Worm (Caenorhabditis elegans) whole organism, L1 larva: Measurements from ENCODE around the gene let-716.
A peak's percentile ranks its signal among the peaks of the same experiment; 100 is the strongest.

Experiments
- C04F5.9 ChIP-seq: sonication (generic microtip); optimal IDR thresholded peaks from 2 replicates; lab custom pipeline; 2016; ENCODE audit warnings: missing genetic modification characterization, missing compliant biosample characterization
- C16A3.4 ChIP-seq: fragments of 150-350 bp; optimal IDR thresholded peaks from 2 replicates; lab custom pipeline; 2014; ENCODE audit warnings: missing biosample characterization, missing genetic modification characterization
- Y116A8C.19 ChIP-seq: sonication (generic microtip); optimal IDR thresholded peaks from 2 replicates; lab custom pipeline; 2016; ENCODE audit warnings: missing compliant biosample characterization, missing genetic modification characterization, borderline replicate concordance
- aha-1 ChIP-seq: fragments of 150-350 bp; optimal IDR thresholded peaks from 2 replicates; lab custom pipeline; 2014; ENCODE audit warnings: missing biosample characterization, missing genetic modification characterization
- alr-1 ChIP-seq: fragments of 200-800 bp; sonication (Bioruptor generic); optimal IDR thresholded peaks from 2 replicates; lab custom pipeline; 2018; ENCODE audit warnings: borderline replicate concordance, mild to moderate bottlenecking, missing genetic modification characterization, missing compliant biosample characterization
- aly-2 ChIP-seq: fragments of 150-350 bp; optimal IDR thresholded peaks from 2 replicates; lab custom pipeline; 2014; ENCODE audit warnings: missing biosample characterization, missing genetic modification characterization
- ama-1 ChIP-seq: fragments of 150-350 bp; optimal IDR thresholded peaks from 2 replicates; lab custom pipeline; 2014
- blmp-1 ChIP-seq: fragments of 150-350 bp; optimal IDR thresholded peaks from 2 replicates; lab custom pipeline; 2014; ENCODE audit warnings: missing biosample characterization, missing genetic modification characterization
- ceh-63 ChIP-seq: fragments of 200-800 bp; sonication (Bioruptor generic); optimal IDR thresholded peaks from 2 replicates; lab custom pipeline; 2018; ENCODE audit warnings: mild to moderate bottlenecking, missing genetic modification characterization, missing compliant biosample characterization
- ceh-8 ChIP-seq: fragments of 200-800 bp; sonication (Bioruptor generic); optimal IDR thresholded peaks from 2 replicates; lab custom pipeline; 2018; ENCODE audit warnings: mild to moderate bottlenecking, missing genetic modification characterization, moderate library complexity, missing compliant biosample characterization
- ceh-82 ChIP-seq, 3 experiments: fragments of 150-350 bp in 1 of 3; sonication (generic microtip) in 2 of 3; optimal IDR thresholded peaks; 2 replicates each; lab custom pipeline; 2014 to 2017; ENCODE audit warnings: missing biosample characterization in 3 of 3, missing genetic modification characterization in 3 of 3
- ceh-88 ChIP-seq: fragments of 200-800 bp; sonication (Bioruptor generic); IDR thresholded peaks from 2 replicates; pipeline ENCODE4 v1.3.6; 2022; ENCODE audit warnings: missing genetic modification characterization, missing compliant biosample characterization
- ceh-90 ChIP-seq: sonication (generic microtip); optimal IDR thresholded peaks from 2 replicates; lab custom pipeline; 2016; ENCODE audit warnings: missing genetic modification characterization, missing compliant biosample characterization
- dpl-1 ChIP-seq, 3 experiments: fragments of 150-350 bp in 2 of 3; sonication (generic microtip) in 1 of 3; optimal IDR thresholded peaks; 2 replicates each; lab custom pipeline; 2014 to 2017; ENCODE audit warnings: missing biosample characterization in 3 of 3, missing genetic modification characterization in 3 of 3, missing genetic modification reagents in 3 of 3
- egl-13 ChIP-seq: sonication (generic microtip); optimal IDR thresholded peaks from 2 replicates; lab custom pipeline; 2016; ENCODE audit warnings: missing genotype, missing genetic modification reagents, missing genetic modification characterization, missing compliant biosample characterization
- elt-2 ChIP-seq: sonication (generic microtip); optimal IDR thresholded peaks from 2 replicates; lab custom pipeline; 2016; ENCODE audit warnings: missing genetic modification characterization, mild to moderate bottlenecking, inconsistent platforms, missing compliant biosample characterization, missing genetic modification reagents
- fos-1 ChIP-seq: fragments of 150-350 bp; optimal IDR thresholded peaks from 2 replicates; lab custom pipeline; 2014; ENCODE audit warnings: missing biosample characterization, missing genetic modification characterization
- grh-1 ChIP-seq: fragments of 200-800 bp; sonication (Bioruptor generic); IDR thresholded peaks from 2 replicates; pipeline ENCODE4 v1.3.6; 2022; ENCODE audit warnings: missing genetic modification reagents, missing genetic modification characterization, missing compliant biosample characterization
- hlh-17 ChIP-seq: fragments of 200-800 bp; sonication (Bioruptor generic); optimal IDR thresholded peaks from 2 replicates; lab custom pipeline; 2018; ENCODE audit warnings: missing genetic modification characterization, mild to moderate bottlenecking, missing compliant biosample characterization, moderate library complexity, borderline replicate concordance
- hpl-2 ChIP-seq: fragments of 150-350 bp; optimal IDR thresholded peaks from 2 replicates; lab custom pipeline; 2014; ENCODE audit warnings: missing biosample characterization, missing genetic modification reagents, missing genetic modification characterization
- irx-1 ChIP-seq: sonication (generic microtip); optimal IDR thresholded peaks from 2 replicates; lab custom pipeline; 2016; ENCODE audit warnings: missing genetic modification characterization, missing compliant biosample characterization
- isw-1 ChIP-seq: fragments of 200-800 bp; sonication (Bioruptor generic); IDR thresholded peaks from 2 replicates; pipeline ENCODE4 v1.3.6; 2022; ENCODE audit warnings: missing genetic modification characterization, missing compliant biosample characterization
- jun-1 ChIP-seq: fragments of 150-350 bp; optimal IDR thresholded peaks from 2 replicates; lab custom pipeline; 2014; ENCODE audit warnings: missing biosample characterization, missing genetic modification reagents, missing genetic modification characterization
- lin-14 ChIP-seq: fragments of 200-800 bp; sonication (Bioruptor generic); optimal IDR thresholded peaks from 2 replicates; lab custom pipeline; 2018; ENCODE audit warnings: mild to moderate bottlenecking, missing genetic modification characterization, moderate library complexity, missing compliant biosample characterization
- lin-15B ChIP-seq: fragments of 150-350 bp; sonication (generic microtip); optimal IDR thresholded peaks from 3 replicates; lab custom pipeline; 2014; ENCODE audit warnings: missing biosample characterization, missing genetic modification characterization
- lin-35 ChIP-seq, 2 experiments: fragments of 150-350 bp; optimal IDR thresholded peaks; 2 replicates each; lab custom pipeline; 2014; ENCODE audit warnings: missing biosample characterization in 2 of 2, missing genetic modification characterization in 2 of 2, missing genetic modification reagents in 2 of 2
- lsy-2 ChIP-seq, 2 experiments: fragments of 150-350 bp; optimal IDR thresholded peaks; 2 replicates each; lab custom pipeline; 2014; ENCODE audit warnings: missing biosample characterization in 2 of 2, missing genetic modification characterization in 2 of 2
- mab-9 ChIP-seq: fragments of 200-800 bp; sonication (Bioruptor generic); IDR thresholded peaks from 2 replicates; pipeline ENCODE4 v1.3.6; 2022; ENCODE audit warnings: missing genetic modification reagents, missing genetic modification characterization, missing compliant biosample characterization
- mdl-1 ChIP-seq, 2 experiments: fragments of 150-350 bp; optimal IDR thresholded peaks; 2 replicates each; lab custom pipeline; 2014 to 2017; ENCODE audit warnings: missing biosample characterization in 2 of 2, missing genetic modification characterization in 2 of 2, inconsistent platforms in 1 of 2
- mef-2 ChIP-seq: fragments of 150-350 bp; optimal IDR thresholded peaks from 2 replicates; lab custom pipeline; 2014; ENCODE audit warnings: missing biosample characterization, missing genetic modification characterization
- nhr-11 ChIP-seq: fragments of 150-350 bp; optimal IDR thresholded peaks from 2 replicates; lab custom pipeline; 2014; ENCODE audit warnings: missing biosample characterization, missing genetic modification characterization
- nhr-12 ChIP-seq: sonication (generic microtip); optimal IDR thresholded peaks from 2 replicates; lab custom pipeline; 2017; ENCODE audit warnings: missing biosample characterization, missing genetic modification characterization
- nhr-237 ChIP-seq: fragments of 150-350 bp; optimal IDR thresholded peaks from 2 replicates; lab custom pipeline; 2014; ENCODE audit warnings: missing biosample characterization, missing genetic modification characterization
- nhr-28 ChIP-seq: fragments of 150-350 bp; optimal IDR thresholded peaks from 2 replicates; lab custom pipeline; 2014; ENCODE audit warnings: missing biosample characterization, missing genetic modification characterization
- nhr-47 ChIP-seq: sonication (generic microtip); optimal IDR thresholded peaks from 2 replicates; lab custom pipeline; 2016; ENCODE audit warnings: mild to moderate bottlenecking, missing genetic modification characterization, moderate library complexity, missing compliant biosample characterization
- nhr-71 ChIP-seq: sonication (generic microtip); optimal IDR thresholded peaks from 2 replicates; lab custom pipeline; 2016; ENCODE audit warnings: mild to moderate bottlenecking, missing genetic modification characterization, moderate library complexity, missing compliant biosample characterization
- nhr-76 ChIP-seq: sonication (generic microtip); optimal IDR thresholded peaks from 2 replicates; lab custom pipeline; 2017; ENCODE audit warnings: missing biosample characterization, missing genetic modification characterization
- nhr-77 ChIP-seq: fragments of 150-350 bp; optimal IDR thresholded peaks from 2 replicates; lab custom pipeline; 2014; ENCODE audit warnings: missing biosample characterization, missing genetic modification characterization
- pqm-1 ChIP-seq: sonication (generic microtip); optimal IDR thresholded peaks from 3 replicates; lab custom pipeline; 2017; ENCODE audit warnings: missing biosample characterization, missing genetic modification characterization
- rnt-1 ChIP-seq: sonication (generic microtip); optimal IDR thresholded peaks from 2 replicates; lab custom pipeline; 2016; ENCODE audit warnings: mild to moderate bottlenecking, missing genetic modification characterization, moderate library complexity, missing compliant biosample characterization
- skn-1 ChIP-seq: fragments of 150-350 bp; optimal IDR thresholded peaks from 2 replicates; lab custom pipeline; 2014; ENCODE audit warnings: missing biosample characterization, missing genetic modification characterization
- snpc-4 ChIP-seq: fragments of 150-350 bp; optimal IDR thresholded peaks from 2 replicates; lab custom pipeline; 2014; ENCODE audit warnings: missing biosample characterization, missing genetic modification characterization
- snu-23 ChIP-seq: sonication (generic microtip); optimal IDR thresholded peaks from 2 replicates; lab custom pipeline; 2016; ENCODE audit warnings: missing genetic modification characterization, missing compliant biosample characterization
- sox-4 ChIP-seq: sonication (generic microtip); optimal IDR thresholded peaks from 2 replicates; lab custom pipeline; 2016; ENCODE audit warnings: missing genetic modification characterization, missing compliant biosample characterization
- sptf-1 ChIP-seq: fragments of 150-350 bp; optimal IDR thresholded peaks from 2 replicates; lab custom pipeline; 2014; ENCODE audit warnings: missing biosample characterization, missing genetic modification characterization
- swsn-7 ChIP-seq: sonication (generic microtip); optimal IDR thresholded peaks from 2 replicates; lab custom pipeline; 2016; ENCODE audit warnings: missing genetic modification characterization, missing compliant biosample characterization
- tbx-2 ChIP-seq: sonication (generic microtip); optimal IDR thresholded peaks from 2 replicates; lab custom pipeline; 2016; ENCODE audit warnings: missing genetic modification characterization, missing compliant biosample characterization
- tlp-1 ChIP-seq: fragments of 150-350 bp; optimal IDR thresholded peaks from 2 replicates; lab custom pipeline; 2014; ENCODE audit warnings: missing biosample characterization, missing genetic modification characterization
- unc-30 ChIP-seq: sonication (generic microtip); optimal IDR thresholded peaks from 2 replicates; lab custom pipeline; 2017; ENCODE audit warnings: missing biosample characterization, missing genetic modification characterization
- unc-62 ChIP-seq: fragments of 150-350 bp; optimal IDR thresholded peaks from 2 replicates; lab custom pipeline; 2014; ENCODE audit warnings: missing biosample characterization, missing genetic modification reagents, missing genetic modification characterization
- unc-86 ChIP-seq: sonication (generic microtip); optimal IDR thresholded peaks from 2 replicates; lab custom pipeline; 2016; ENCODE audit warnings: missing genetic modification characterization, missing compliant biosample characterization
- vab-15 ChIP-seq: sonication (generic microtip); optimal IDR thresholded peaks from 2 replicates; lab custom pipeline; 2017; ENCODE audit warnings: missing genotype, mild to moderate bottlenecking, missing genetic modification characterization, missing compliant biosample characterization
- ztf-11 ChIP-seq, 2 experiments: sonication (generic microtip); optimal IDR thresholded peaks; 2 replicates each; lab custom pipeline; 2016 to 2017; ENCODE audit warnings: missing genetic modification characterization in 2 of 2, missing biosample characterization in 1 of 2, missing compliant biosample characterization in 1 of 2
- ztf-4 ChIP-seq: fragments of 150-350 bp; optimal IDR thresholded peaks from 2 replicates; lab custom pipeline; 2014; ENCODE audit warnings: missing biosample characterization, missing genetic modification characterization

let-716 gene

DNA sequence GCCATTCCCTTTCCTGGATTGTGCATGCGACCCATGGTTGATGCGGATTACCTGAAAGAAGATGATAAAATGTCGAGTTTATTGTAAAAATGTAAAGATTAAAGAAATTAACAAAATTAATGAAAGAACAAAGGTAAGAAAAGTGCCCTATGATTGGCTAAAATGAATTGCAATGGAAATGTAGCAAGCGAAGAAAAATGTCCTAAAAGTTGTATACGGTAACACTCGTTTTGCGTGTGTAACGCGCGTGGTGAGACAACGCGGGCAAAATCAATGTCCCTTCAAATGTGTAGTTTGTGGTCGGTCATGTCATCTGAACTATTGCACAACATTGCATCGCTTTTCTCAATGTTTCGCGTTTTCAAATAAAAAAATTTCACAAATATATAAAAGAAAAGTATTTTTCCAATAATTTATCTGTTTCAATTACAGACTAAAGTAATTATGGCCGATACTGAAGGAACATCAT is 8.4 kb upstream of the let-716 start, which contains the start of the genes rps-13 and nfx-1 (continued):
- TF ChIP-seq lsy-2 (tag; optimal IDR thresholded peaks at IDR 0.05; lab: Kevin White, UChicago) (peak; percentile 98 to 99), fos-1 (tag; lab: Kevin White, UChicago) (peak; percentile 80), blmp-1 (peak; percentile 63), irx-1 (peak; percentile 58), grh-1 (GFP tag; lab: Robert Waterston, UW) (no peak), nhr-77 (tag; lab: Kevin White, UChicago) (peak; percentile 56), hlh-17 (GFP tag; lab: Kevin White, UChicago) (no peak), aha-1 (tag; lab: Kevin White, UChicago) (no peak), nhr-11 (peak; percentile 53), aly-2 (tag; lab: Kevin White, UChicago) (no peak), mab-9 (GFP tag; lab: Robert Waterston, UW) (no peak), lin-14 (GFP tag; lab: Kevin White, UChicago) (peak; percentile 75), ceh-88 (no peak; the same call in 1 of the 2 replicates), rnt-1 (tag; lab: Kevin White, UChicago) (peak; percentile 86), skn-1 (peak; percentile 92), unc-86 (peak; percentile 58), lin-35 (GFP tag; optimal IDR thresholded peaks at IDR 0.05; lab: Kevin White, UChicago) (peak; percentile 85 to 91), ama-1 (lab: Kevin White, UChicago) (peak; percentile 46), nhr-47 (tag; lab: Kevin White, UChicago) (peak; percentile 81), mdl-1 (tag; optimal IDR thresholded peaks at IDR 0.05; lab: Kevin White, UChicago) (peak in 1 of 2 experiments; percentile 85), C04F5.9 (tag; lab: Kevin White, UChicago) (peak; percentile 13), Y116A8C.19 (no peak), unc-62 (GFP tag; lab: Kevin White, UChicago) (no peak), egl-13 (tag; lab: Kevin White, UChicago) (peak; percentile 33), tlp-1 (no peak), snu-23 (GFP tag; lab: Kevin White, UChicago) (peak; percentile 87), nhr-237 (no peak), C16A3.4 (no peak), hpl-2 (GFP tag; lab: Kevin White, UChicago) (peak; percentile 1), tbx-2 (tag; lab: Kevin White, UChicago) (peak; percentile 70), nhr-28 (tag; lab: Kevin White, UChicago) (no peak), jun-1 (peak; percentile 62), isw-1 (peak; percentile 83), ceh-90 (tag; lab: Kevin White, UChicago) (peak; percentile 4), mef-2 (tag; lab: Kevin White, UChicago) (no peak), sptf-1 (no peak), dpl-1 (GFP tag; optimal IDR thresholded peaks at IDR 0.05; lab: Kevin White, UChicago) (peak; percentile 70 to 82 (median 77)), snpc-4 (peak; percentile 66), pqm-1 (tag; lab: Kevin White, UChicago) (peak; percentile 6), nhr-71 (tag; lab: Kevin White, UChicago) (peak; percentile 87), nhr-76 (no peak), elt-2 (tag; lab: Kevin White, UChicago) (no peak), lin-15B (tag; lab: Kevin White, UChicago) (peak; percentile 55), swsn-7 (tag; lab: Kevin White, UChicago) (peak; percentile 70), nhr-12 (tag; lab: Kevin White, UChicago) (no peak), ceh-82 (tag; optimal IDR thresholded peaks at IDR 0.05; lab: Kevin White, UChicago) (peak; percentile 66 to 90 (median 79)), ceh-8 (GFP tag; lab: Kevin White, UChicago) (no peak), unc-30 (tag; lab: Kevin White, UChicago) (no peak), ceh-63 (GFP tag; lab: Kevin White, UChicago) (no peak), sox-4 (tag; lab: Kevin White, UChicago) (no peak), ztf-11 (tag; optimal IDR thresholded peaks at IDR 0.05; lab: Kevin White, UChicago) (no peak), ztf-4 (tag; lab: Kevin White, UChicago) (peak; percentile 74), alr-1 (tag; lab: Kevin White, UChicago) (no peak), vab-15 (tag; lab: Kevin White, UChicago) (no peak)
